Worm (Caenorhabditis elegans): ENCODE measurements around the gene F58H1.3.

- TF ChIP-seq ceh-36 (tag; optimal IDR thresholded peaks at IDR 0.05) (no peak), ama-1 (optimal IDR thresholded peaks at IDR 0.05) (no peak), B0310.2 (tag; optimal IDR thresholded peaks at IDR 0.05) (no peak), flt-1 (GFP tag; IDR thresholded peaks at IDR 0.05) (no peak), tbx-37 (GFP tag; conservative IDR thresholded peaks at IDR 0.05) (no peak), hmbx-1 (tag; optimal IDR thresholded peaks at IDR 0.05) (no peak), tra-4 (tag; optimal IDR thresholded peaks at IDR 0.05) (no peak), ets-7 (tag; optimal IDR thresholded peaks at IDR 0.05) (no peak), hmg-4 (GFP tag; optimal IDR thresholded peaks at IDR 0.05) (no peak), F13C5.2 (tag; optimal IDR thresholded peaks at IDR 0.05) (no peak), pes-1 (GFP tag; IDR thresholded peaks at IDR 0.05) (no peak), aly-1 (tag; optimal IDR thresholded peaks at IDR 0.05) (no peak), ceh-13 (GFP tag; optimal IDR thresholded peaks at IDR 0.05) (no peak), scrt-1 (GFP tag; IDR thresholded peaks at IDR 0.05) (no peak)
Measured at ce11 chrV:11888656-11889055, 45.1 kb upstream of the F58H1.3 start.

Measured in whole organism, early embryonic.